Fruit fly (Drosophila melanogaster): ENCODE results near the gene Ubr3.

DNA sequence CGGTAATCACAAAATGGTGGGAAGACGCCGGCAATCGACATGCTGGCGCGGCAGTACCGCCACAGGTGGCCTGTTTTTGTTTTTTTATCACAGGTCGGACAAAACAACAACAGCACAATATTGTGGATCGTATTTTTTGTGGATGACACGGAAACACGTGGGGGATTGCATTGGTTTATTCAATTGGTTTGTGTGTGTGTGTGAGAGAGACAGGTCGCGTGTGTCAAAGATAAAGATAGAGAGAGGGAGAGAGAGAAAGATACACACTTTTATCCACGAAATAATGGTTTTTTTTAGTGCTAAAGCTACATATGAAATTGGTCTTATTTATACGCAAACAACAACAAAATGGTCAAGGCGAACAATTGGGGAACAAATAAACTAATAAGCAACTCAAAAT lies 23.3 kb downstream of the Ubr3 start:
- TF ChIP-seq psq (GFP tag; optimal IDR thresholded peaks at IDR 0.05) (no peak), h (GFP tag; optimal IDR thresholded peaks at IDR 0.05) (no peak), foxo (GFP tag; optimal IDR thresholded peaks at IDR 0.05) (no peak)

All from whole organism, wandering third instar larva.